Fruit fly (Drosophila melanogaster) whole organism, adult: ENCODE results near the gene scat.

Experiments
- CG14711 ChIP-seq: fragments of 200-800 bp; sonication (Bioruptor generic); optimal IDR thresholded peaks from 2 replicates; lab custom pipeline; 2018; ENCODE audit warnings: missing biosample characterization, mild to moderate bottlenecking, missing genetic modification characterization, moderate library complexity
- CG5204 ChIP-seq: fragments of 200-800 bp; sonication (Bioruptor generic); optimal IDR thresholded peaks from 2 replicates; lab custom pipeline; 2016; ENCODE audit warnings: missing biosample characterization, missing genetic modification characterization
- CG7045 ChIP-seq: fragments of 200-800 bp; sonication (Bioruptor generic); optimal IDR thresholded peaks from 2 replicates; lab custom pipeline; 2017; ENCODE audit warnings: missing biosample characterization, mild to moderate bottlenecking, missing genetic modification characterization
- Hr96 ChIP-seq: fragments of 200-800 bp; sonication (Bioruptor generic); optimal IDR thresholded peaks from 2 replicates; lab custom pipeline; 2016; ENCODE audit warnings: missing biosample characterization, missing genetic modification characterization
- Mnt ChIP-seq: fragments of 200-800 bp; sonication (Bioruptor generic); optimal IDR thresholded peaks from 2 replicates; lab custom pipeline; 2016; ENCODE audit warnings: missing biosample characterization, mild to moderate bottlenecking, missing genetic modification characterization
- cic ChIP-seq: fragments of 200-800 bp; sonication (Bioruptor generic); optimal IDR thresholded peaks from 2 replicates; lab custom pipeline; 2017; ENCODE audit warnings: missing biosample characterization, mild to moderate bottlenecking, missing genetic modification characterization, moderate library complexity
- kay ChIP-seq: fragments of 200-800 bp; sonication (Bioruptor generic); peaks from one replicate; lab custom pipeline; 2016; ENCODE audit warnings: missing biosample characterization, missing genetic modification characterization, borderline replicate concordance
- tj ChIP-seq: fragments of 200-800 bp; sonication (Bioruptor generic); optimal IDR thresholded peaks from 3 replicates; lab custom pipeline; 2017; ENCODE audit warnings: missing biosample characterization, mild to moderate bottlenecking, missing genetic modification characterization, moderate library complexity
- toe ChIP-seq: fragments of 200-800 bp; sonication (Bioruptor generic); optimal IDR thresholded peaks from 2 replicates; lab custom pipeline; 2016; ENCODE audit warnings: missing biosample characterization, missing genetic modification characterization

DNA sequence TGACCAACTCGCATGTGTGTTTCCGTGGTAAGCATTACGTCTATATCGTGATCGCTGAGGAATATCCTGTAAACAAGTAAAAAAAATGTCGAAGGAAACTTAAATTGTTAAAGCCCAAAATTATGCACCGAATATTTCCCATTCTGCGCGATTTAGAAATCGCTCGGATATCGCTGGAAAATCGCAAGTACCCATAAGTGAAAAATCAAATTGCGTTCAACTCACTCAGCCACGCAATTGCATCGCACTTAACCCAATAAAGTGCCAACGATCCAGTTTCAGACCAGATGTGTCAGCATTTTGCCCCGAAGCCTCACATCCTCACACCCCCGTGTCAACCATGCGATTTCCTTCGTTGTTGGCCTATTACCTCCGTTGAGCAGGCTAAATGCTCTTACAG lies 34.8 kb upstream of the scat start:
- TF ChIP-seq CG7045 (GFP tag; lab: Kevin White, UChicago) (no peak), Mnt (GFP tag; lab: Kevin White, UChicago) (no peak), cic (GFP tag; lab: Kevin White, UChicago) (no peak), kay (GFP tag; lab: Kevin White, UChicago) (no peak), toe (no peak), CG14711 (tag; lab: Kevin White, UChicago) (no peak), Hr96 (GFP tag; lab: Kevin White, UChicago) (no peak), tj (no peak), CG5204 (GFP tag; lab: Kevin White, UChicago) (no peak)
